Worm (Caenorhabditis elegans) whole organism, late embryonic: ENCODE measurements around the gene H23L24.1.

Source experiments
- C38D4.7 ChIP-seq: fragments of 200-800 bp; sonication (Bioruptor generic); optimal IDR thresholded peaks from 2 replicates; lab custom pipeline; 2018; ENCODE audit warnings: mild to moderate bottlenecking, missing genetic modification characterization, moderate library complexity, missing compliant biosample characterization
- F13H6.1 ChIP-seq: sonication (generic microtip); optimal IDR thresholded peaks from 2 replicates; lab custom pipeline; 2016; ENCODE audit warnings: missing genetic modification characterization, missing compliant biosample characterization
- K09A11.1 ChIP-seq: sonication (generic microtip); optimal IDR thresholded peaks from 2 replicates; lab custom pipeline; 2017; ENCODE audit warnings: antibody characterized with exemption, mild to moderate bottlenecking, missing genetic modification characterization, missing compliant biosample characterization; ENCODE audit not compliant: insufficient read depth
- Y22D7AL.16 ChIP-seq: sonication (generic microtip); optimal IDR thresholded peaks from 2 replicates; lab custom pipeline; 2016; ENCODE audit warnings: missing genetic modification characterization, missing compliant biosample characterization
- ahr-1 ChIP-seq: sonication (generic microtip); optimal IDR thresholded peaks from 2 replicates; lab custom pipeline; 2016; ENCODE audit warnings: missing genetic modification characterization, missing compliant biosample characterization
- ceh-2 ChIP-seq: sonication (generic microtip); optimal IDR thresholded peaks from 2 replicates; lab custom pipeline; 2016; ENCODE audit warnings: missing genotype, missing genetic modification characterization, missing compliant biosample characterization
- ceh-24 ChIP-seq: sonication (generic microtip); optimal IDR thresholded peaks from 2 replicates; lab custom pipeline; 2016; ENCODE audit warnings: mild to moderate bottlenecking, missing genetic modification characterization, missing compliant biosample characterization
- ceh-30 ChIP-seq: fragments of 150-350 bp; optimal IDR thresholded peaks from 2 replicates; lab custom pipeline; 2014; ENCODE audit warnings: missing biosample characterization, missing genetic modification characterization
- ceh-45 ChIP-seq: fragments of 200-800 bp; sonication (Bioruptor generic); IDR thresholded peaks from 2 replicates; pipeline ENCODE4 v1.3.6; 2022; ENCODE audit warnings: missing genetic modification reagents, missing genetic modification characterization, missing compliant biosample characterization
- ceh-48 ChIP-seq: sonication (generic microtip); optimal IDR thresholded peaks from 2 replicates; lab custom pipeline; 2016; ENCODE audit warnings: missing genetic modification characterization, inconsistent platforms, missing compliant biosample characterization
- che-1 ChIP-seq: sonication (generic microtip); optimal IDR thresholded peaks from 2 replicates; lab custom pipeline; 2016; ENCODE audit warnings: mild to moderate bottlenecking, missing genetic modification characterization, missing compliant biosample characterization
- elt-2 ChIP-seq: sonication (generic microtip); optimal IDR thresholded peaks from 2 replicates; lab custom pipeline; 2016; ENCODE audit warnings: missing genetic modification reagents, missing genetic modification characterization, missing compliant biosample characterization
- fax-1 ChIP-seq: sonication (generic microtip); optimal IDR thresholded peaks from 2 replicates; lab custom pipeline; 2016; ENCODE audit warnings: missing genotype, missing genetic modification characterization, missing compliant biosample characterization
- fkh-6 ChIP-seq: sonication (generic microtip); optimal IDR thresholded peaks from 2 replicates; lab custom pipeline; 2016; ENCODE audit warnings: missing genetic modification characterization, missing compliant biosample characterization
- hlh-13 ChIP-seq: fragments of 200-800 bp; sonication (Bioruptor generic); optimal IDR thresholded peaks from 2 replicates; lab custom pipeline; 2018; ENCODE audit warnings: mild to moderate bottlenecking, missing genetic modification characterization, missing compliant biosample characterization
- hlh-15 ChIP-seq: sonication (generic microtip); optimal IDR thresholded peaks from 2 replicates; lab custom pipeline; 2016; ENCODE audit warnings: missing genetic modification characterization, missing compliant biosample characterization
- hlh-30 ChIP-seq: sonication (generic microtip); optimal IDR thresholded peaks from 2 replicates; lab custom pipeline; 2017; ENCODE audit warnings: antibody characterized with exemption, missing genetic modification characterization, missing compliant biosample characterization; ENCODE audit not compliant: insufficient read depth
- hlh-6 ChIP-seq: sonication (generic microtip); optimal IDR thresholded peaks from 2 replicates; lab custom pipeline; 2016; ENCODE audit warnings: missing genotype, missing genetic modification characterization, missing compliant biosample characterization
- hlh-8 ChIP-seq: sonication (generic microtip); optimal IDR thresholded peaks from 2 replicates; lab custom pipeline; 2016; ENCODE audit warnings: missing genotype, missing genetic modification characterization, missing compliant biosample characterization
- lim-6 ChIP-seq: sonication (generic microtip); optimal IDR thresholded peaks from 2 replicates; lab custom pipeline; 2016; ENCODE audit warnings: missing genetic modification characterization, missing compliant biosample characterization
- lin-11 ChIP-seq: fragments of 200-800 bp; sonication (Bioruptor generic); optimal IDR thresholded peaks from 2 replicates; lab custom pipeline; 2018; ENCODE audit warnings: mild to moderate bottlenecking, missing genetic modification characterization, missing compliant biosample characterization
- madf-2 ChIP-seq: sonication (generic microtip); optimal IDR thresholded peaks from 2 replicates; lab custom pipeline; 2017; ENCODE audit warnings: missing genetic modification characterization, missing compliant biosample characterization
- mec-3 ChIP-seq: sonication (generic microtip); optimal IDR thresholded peaks from 2 replicates; lab custom pipeline; 2016; ENCODE audit warnings: borderline replicate concordance, missing genetic modification characterization, missing compliant biosample characterization
- nfya-1 ChIP-seq: sonication (generic microtip); optimal IDR thresholded peaks from 2 replicates; lab custom pipeline; 2017; ENCODE audit warnings: missing genetic modification characterization, mild to moderate bottlenecking, missing compliant biosample characterization, antibody characterized with exemption, moderate library complexity
- pax-1 ChIP-seq: fragments of 150-350 bp; optimal IDR thresholded peaks from 2 replicates; lab custom pipeline; 2014; ENCODE audit warnings: missing biosample characterization, missing genetic modification characterization
- pqm-1 ChIP-seq: sonication (generic microtip); optimal IDR thresholded peaks from 2 replicates; lab custom pipeline; 2016; ENCODE audit warnings: missing genetic modification characterization, missing compliant biosample characterization
- pros-1 ChIP-seq: fragments of 150-350 bp; optimal IDR thresholded peaks from 2 replicates; lab custom pipeline; 2014; ENCODE audit warnings: missing biosample characterization, missing genetic modification reagents, missing genetic modification characterization
- rnt-1 ChIP-seq: sonication (generic microtip); optimal IDR thresholded peaks from 2 replicates; lab custom pipeline; 2016; ENCODE audit warnings: missing genetic modification characterization, missing compliant biosample characterization
- sox-2 ChIP-seq: fragments of 200-800 bp; sonication (Bioruptor generic); IDR thresholded peaks from 2 replicates; pipeline ENCODE4 v1.3.6; 2022; ENCODE audit warnings: missing genetic modification reagents, missing genetic modification characterization, missing compliant biosample characterization
- sox-4 ChIP-seq: sonication (generic microtip); optimal IDR thresholded peaks from 2 replicates; lab custom pipeline; 2017; ENCODE audit warnings: mild to moderate bottlenecking, missing genetic modification characterization, inconsistent platforms, missing compliant biosample characterization
- syd-9 ChIP-seq: sonication (generic microtip); optimal IDR thresholded peaks from 2 replicates; lab custom pipeline; 2016; ENCODE audit warnings: mild to moderate bottlenecking, missing genetic modification characterization, moderate library complexity, missing compliant biosample characterization
- unc-55 ChIP-seq: sonication (generic microtip); optimal IDR thresholded peaks from 2 replicates; lab custom pipeline; 2017; ENCODE audit warnings: missing biosample characterization, missing genetic modification reagents, missing genetic modification characterization
- zip-5 ChIP-seq: sonication (generic microtip); optimal IDR thresholded peaks from 2 replicates; lab custom pipeline; 2016; ENCODE audit warnings: missing genetic modification characterization, missing compliant biosample characterization
- ztf-16 ChIP-seq: sonication (generic microtip); optimal IDR thresholded peaks from 2 replicates; lab custom pipeline; 2017; ENCODE audit warnings: missing genetic modification characterization, missing compliant biosample characterization

H23L24.1 gene

ce11 chrIV:8729636-8730035, 11.4 kb downstream of the H23L24.1 start:
- TF ChIP-seq sox-2 (GFP tag; lab: Robert Waterston, UW): no peak
- peak; percentile 56 for TF ChIP-seq hlh-30 (tag; lab: Kevin White, UChicago)

ce11 chrIV:8730469-8730868, 12.2 kb downstream of the H23L24.1 start, which contains the start of gene F21D5.3:
F21D5.3 (plus strand) TSS chrIV:8730815.
- TF ChIP-seq rnt-1 (tag; lab: Kevin White, UChicago): no peak
- TF ChIP-seq nfya-1 (tag; lab: Kevin White, UChicago): no peak
- peak; percentile 55 for TF ChIP-seq elt-2 (tag; lab: Kevin White, UChicago)
- TF ChIP-seq fkh-6 (tag; lab: Kevin White, UChicago): no peak
- TF ChIP-seq K09A11.1 (tag; lab: Kevin White, UChicago): no peak
- TF ChIP-seq, all 69 proteins: peak for 1

ce11 chrIV:8737354-8737753, 19.1 kb downstream of the H23L24.1 start:
- TF ChIP-seq nfya-1 (tag; lab: Kevin White, UChicago): peak; percentile 66
- TF ChIP-seq fkh-6 (tag; lab: Kevin White, UChicago): no peak
- TF ChIP-seq C38D4.7 (GFP tag; lab: Kevin White, UChicago): no peak
- peak; percentile 31 for TF ChIP-seq ceh-48 (tag; lab: Kevin White, UChicago)

- TF ChIP-seq pqm-1: no peak
- TF ChIP-seq madf-2: no peak
- no peak for TF ChIP-seq lim-6 (tag; lab: Kevin White, UChicago)
- TF ChIP-seq ceh-30: no peak
- TF ChIP-seq fax-1 (tag; lab: Kevin White, UChicago): no peak
- TF ChIP-seq ceh-45: no peak
- TF ChIP-seq rnt-1 (tag; lab: Kevin White, UChicago): no peak
- TF ChIP-seq sox-2 (GFP tag; lab: Robert Waterston, UW): no peak
- no peak for TF ChIP-seq ztf-16 (tag; lab: Kevin White, UChicago)
- TF ChIP-seq sox-4 (tag; lab: Kevin White, UChicago): no peak
- TF ChIP-seq lin-11 (tag; lab: Kevin White, UChicago): no peak
- TF ChIP-seq ahr-1 (tag; lab: Kevin White, UChicago): no peak
- TF ChIP-seq pros-1 (tag; lab: Kevin White, UChicago): no peak
- TF ChIP-seq F13H6.1 (tag; lab: Kevin White, UChicago): no peak
- TF ChIP-seq pax-1: no peak
- no peak for TF ChIP-seq hlh-8 (tag; lab: Kevin White, UChicago)
- no peak for TF ChIP-seq ceh-48 (tag; lab: Kevin White, UChicago)
- TF ChIP-seq elt-2 (tag; lab: Kevin White, UChicago): no peak
- no peak for TF ChIP-seq hlh-15 (tag; lab: Kevin White, UChicago)
Observed at ce11 chrIV:8737787-8738186, 19.5 kb downstream of the H23L24.1 start, which contains the start of gene F21D5.4. F21D5.4 (plus strand) TSS chrIV:8738087.

- TF ChIP-seq zip-5 (tag; lab: Kevin White, UChicago) (no peak), syd-9 (tag; lab: Kevin White, UChicago) (no peak), che-1 (tag; lab: Kevin White, UChicago) (no peak), ceh-48 (tag; lab: Kevin White, UChicago) (no peak), hlh-13 (GFP tag; lab: Kevin White, UChicago) (no peak), sox-4 (tag; lab: Kevin White, UChicago) (no peak), ceh-24 (tag; lab: Kevin White, UChicago) (no peak), ceh-30 (no peak), ceh-2 (tag; lab: Kevin White, UChicago) (no peak), hlh-6 (tag; lab: Kevin White, UChicago) (no peak), nfya-1 (tag; lab: Kevin White, UChicago) (no peak), Y22D7AL.16 (tag; lab: Kevin White, UChicago) (no peak), mec-3 (tag; lab: Kevin White, UChicago) (no peak), unc-55 (GFP tag; lab: Kevin White, UChicago) (no peak)
Observed at ce11 chrIV:8739294-8739693, 21.0 kb downstream of the H23L24.1 start, which contains the start of gene F21D5.5. F21D5.5 (minus strand) TSS chrIV:8739394.
